Fruit fly (Drosophila melanogaster) whole organism, embryonic: ENCODE measurements around the gene salm.

Experiments used
- B-H1 ChIP-seq: fragments of 200-800 bp; sonication (Bioruptor generic); IDR thresholded peaks from 3 replicates; pipeline ENCODE4 v1.3.6; 2022; ENCODE audit warnings: missing biosample characterization, missing genetic modification characterization
- CG11398 ChIP-seq: fragments of 200-800 bp; sonication (Bioruptor generic); optimal IDR thresholded peaks from 2 replicates; lab custom pipeline; 2016; ENCODE audit warnings: missing biosample characterization, missing genetic modification characterization
- CG12071 ChIP-seq: fragments of 200-800 bp; sonication (Bioruptor generic); optimal IDR thresholded peaks from 3 replicates; lab custom pipeline; 2018; ENCODE audit warnings: missing biosample characterization, mild to moderate bottlenecking, missing genetic modification characterization
- CG12155 ChIP-seq: fragments of 200-800 bp; sonication (Bioruptor generic); optimal IDR thresholded peaks from 3 replicates; lab custom pipeline; 2016; ENCODE audit warnings: missing biosample characterization, missing genetic modification characterization
- CG12744 ChIP-seq: fragments of 200-800 bp; sonication (Bioruptor generic); optimal IDR thresholded peaks from 2 replicates; lab custom pipeline; 2016; ENCODE audit warnings: missing biosample characterization, missing genetic modification characterization
- CG12769 ChIP-seq: fragments of 200-800 bp; sonication (Bioruptor generic); optimal IDR thresholded peaks from 2 replicates; lab custom pipeline; 2019; ENCODE audit warnings: missing biosample characterization, mild to moderate bottlenecking, missing genetic modification characterization, moderate library complexity
- CG13123 ChIP-seq: fragments of 200-800 bp; sonication (Bioruptor generic); optimal IDR thresholded peaks from 2 replicates; lab custom pipeline; 2016; ENCODE audit warnings: missing biosample characterization, missing genetic modification characterization
- CG14965 ChIP-seq: fragments of 200-800 bp; sonication (Bioruptor generic); optimal IDR thresholded peaks from 2 replicates; lab custom pipeline; 2016; ENCODE audit warnings: missing biosample characterization, missing genetic modification characterization, borderline replicate concordance
- CG17829 ChIP-seq: fragments of 200-800 bp; optimal IDR thresholded peaks from 2 replicates; lab custom pipeline; 2019; ENCODE audit warnings: missing biosample characterization, mild to moderate bottlenecking, missing genetic modification characterization, moderate library complexity
- CG18011 ChIP-seq: fragments of 200-800 bp; sonication (Bioruptor generic); optimal IDR thresholded peaks from 2 replicates; lab custom pipeline; 2017; ENCODE audit warnings: missing biosample characterization, missing genetic modification characterization, mild to moderate bottlenecking, moderate library complexity, missing genotype
- CG18262 ChIP-seq: fragments of 200-800 bp; optimal IDR thresholded peaks from 3 replicates; lab custom pipeline; 2019; ENCODE audit warnings: missing biosample characterization, mild to moderate bottlenecking, missing genetic modification characterization, moderate library complexity
- CG32532 ChIP-seq: fragments of 200-800 bp; sonication (Bioruptor generic); IDR thresholded peaks from 2 replicates; pipeline ENCODE4 v1.3.6; 2022; ENCODE audit warnings: missing biosample characterization, missing genetic modification characterization
- CG33557 ChIP-seq: fragments of 200-800 bp; sonication (Bioruptor generic); optimal IDR thresholded peaks from 2 replicates; lab custom pipeline; 2019; ENCODE audit warnings: missing biosample characterization, mild to moderate bottlenecking, missing genetic modification characterization, moderate library complexity
- CG4360 ChIP-seq: fragments of 200-800 bp; sonication (Bioruptor generic); IDR thresholded peaks from 2 replicates; pipeline ENCODE4 v1.3.6; 2022; ENCODE audit warnings: missing biosample characterization, missing genetic modification characterization
- CG5180 ChIP-seq: fragments of 200-800 bp; sonication (Bioruptor generic); optimal IDR thresholded peaks from 3 replicates; lab custom pipeline; 2017; ENCODE audit warnings: missing biosample characterization, missing genetic modification characterization, mild to moderate bottlenecking, moderate library complexity, missing genetic modification reagents
- CG7556 ChIP-seq: fragments of 200-800 bp; sonication (Bioruptor generic); optimal IDR thresholded peaks from 2 replicates; lab custom pipeline; 2017; ENCODE audit warnings: missing biosample characterization, mild to moderate bottlenecking, missing genetic modification characterization
- CG9727 ChIP-seq: fragments of 200-800 bp; sonication (Bioruptor generic); optimal IDR thresholded peaks from 3 replicates; lab custom pipeline; 2017; ENCODE audit warnings: missing biosample characterization, mild to moderate bottlenecking, missing genetic modification characterization
- D19A ChIP-seq: fragments of 200-800 bp; optimal IDR thresholded peaks from 3 replicates; lab custom pipeline; 2019; ENCODE audit warnings: missing biosample characterization, mild to moderate bottlenecking, missing genetic modification characterization, moderate library complexity
- D19B ChIP-seq: fragments of 200-800 bp; sonication (Bioruptor generic); optimal IDR thresholded peaks from 2 replicates; lab custom pipeline; 2017; ENCODE audit warnings: missing biosample characterization, mild to moderate bottlenecking, missing genetic modification characterization
- HLH3B ChIP-seq: fragments of 200-800 bp; sonication (Bioruptor generic); IDR thresholded peaks from 2 replicates; pipeline ENCODE4 v1.3.6; 2022; ENCODE audit warnings: missing biosample characterization, missing genetic modification characterization
- HLHmδ ChIP-seq: fragments of 200-800 bp; sonication (Bioruptor generic); optimal IDR thresholded peaks from 2 replicates; lab custom pipeline; 2018; ENCODE audit warnings: missing biosample characterization, mild to moderate bottlenecking, missing genetic modification characterization, moderate library complexity
- Hey ChIP-seq: fragments of 200-800 bp; sonication (Bioruptor generic); optimal IDR thresholded peaks from 3 replicates; lab custom pipeline; 2018; ENCODE audit warnings: missing biosample characterization, mild to moderate bottlenecking, missing genetic modification characterization
- Hsf ChIP-seq: fragments of 200-800 bp; sonication (Bioruptor generic); optimal IDR thresholded peaks from 3 replicates; lab custom pipeline; 2016; ENCODE audit warnings: missing biosample characterization, missing genetic modification characterization
- Mes4 ChIP-seq: fragments of 200-800 bp; sonication (Bioruptor generic); optimal IDR thresholded peaks from 2 replicates; lab custom pipeline; 2016; ENCODE audit warnings: missing biosample characterization, missing genetic modification characterization
- Pdp1 ChIP-seq, 2 experiments: fragments of 200-800 bp; sonication (Bioruptor generic); optimal IDR thresholded peaks; 3 replicates each; lab custom pipeline; 2016; ENCODE audit warnings: missing biosample characterization in 2 of 2, missing genetic modification characterization in 2 of 2, mild to moderate bottlenecking in 1 of 2, moderate library complexity in 1 of 2
- Six4 ChIP-seq: fragments of 200-800 bp; sonication (Bioruptor generic); optimal IDR thresholded peaks from 2 replicates; lab custom pipeline; 2016; ENCODE audit warnings: missing biosample characterization, missing genetic modification characterization
- Sry-δ ChIP-seq: fragments of 200-800 bp; sonication (Bioruptor generic); optimal IDR thresholded peaks from 2 replicates; lab custom pipeline; 2016; ENCODE audit warnings: missing biosample characterization, missing genetic modification characterization
- Xrp1 ChIP-seq: fragments of 200-800 bp; sonication (Bioruptor generic); IDR thresholded peaks from 2 replicates; pipeline ENCODE4 v1.3.6; 2022; ENCODE audit warnings: missing biosample characterization, missing genetic modification characterization
- al ChIP-seq: fragments of 200-800 bp; sonication (Bioruptor generic); IDR thresholded peaks from 2 replicates; pipeline ENCODE4 v1.3.6; 2022; ENCODE audit warnings: missing biosample characterization, missing genetic modification characterization
- bcd ChIP-seq: fragments of 200-800 bp; sonication (Bioruptor generic); optimal IDR thresholded peaks from 2 replicates; lab custom pipeline; 2017; ENCODE audit warnings: missing biosample characterization, mild to moderate bottlenecking, missing genetic modification characterization
- cato ChIP-seq: fragments of 200-800 bp; sonication (Bioruptor generic); optimal IDR thresholded peaks from 2 replicates; lab custom pipeline; 2016; ENCODE audit warnings: missing biosample characterization, missing genetic modification characterization, borderline replicate concordance
- cg ChIP-seq: fragments of 200-800 bp; sonication (Bioruptor generic); optimal IDR thresholded peaks from 3 replicates; lab custom pipeline; 2019; ENCODE audit warnings: missing biosample characterization, mild to moderate bottlenecking, missing genetic modification characterization, moderate library complexity
- chinmo ChIP-seq: fragments of 200-800 bp; sonication (Bioruptor generic); IDR thresholded peaks from 4 replicates; pipeline ENCODE4 v1.3.6; 2022; ENCODE audit warnings: missing biosample characterization, missing genetic modification characterization; ENCODE audit not compliant: partially characterized antibody
- crc ChIP-seq: fragments of 200-800 bp; sonication (Bioruptor generic); optimal IDR thresholded peaks from 2 replicates; lab custom pipeline; 2016; ENCODE audit warnings: missing biosample characterization, missing genetic modification characterization
- emc ChIP-seq: fragments of 200-800 bp; sonication (Bioruptor generic); optimal IDR thresholded peaks from 2 replicates; lab custom pipeline; 2016; ENCODE audit warnings: missing biosample characterization, missing genetic modification characterization
- en ChIP-seq: fragments of 200-800 bp; sonication (Bioruptor generic); optimal IDR thresholded peaks from 2 replicates; lab custom pipeline; 2016; ENCODE audit warnings: missing biosample characterization, missing genetic modification characterization
- fd102C ChIP-seq: fragments of 200-800 bp; sonication (Bioruptor generic); optimal IDR thresholded peaks from 2 replicates; lab custom pipeline; 2018; ENCODE audit warnings: missing biosample characterization, mild to moderate bottlenecking, missing genetic modification characterization, moderate library complexity
- fru ChIP-seq: fragments of >200 bp; optimal IDR thresholded peaks from 2 replicates; lab custom pipeline; 2017
- gem ChIP-seq: fragments of 200-800 bp; sonication (Bioruptor generic); optimal IDR thresholded peaks from 2 replicates; lab custom pipeline; 2019; ENCODE audit warnings: missing biosample characterization, mild to moderate bottlenecking, missing genetic modification characterization, moderate library complexity
- lilli ChIP-seq: fragments of 200-800 bp; sonication (Bioruptor generic); optimal IDR thresholded peaks from 3 replicates; lab custom pipeline; 2016; ENCODE audit warnings: missing biosample characterization, missing genetic modification characterization
- odd ChIP-seq: fragments of 200-800 bp; sonication (Bioruptor generic); optimal IDR thresholded peaks from 2 replicates; lab custom pipeline; 2017; ENCODE audit warnings: missing biosample characterization, mild to moderate bottlenecking, missing genetic modification characterization
- peb ChIP-seq: fragments of 200-800 bp; sonication (Bioruptor generic); IDR thresholded peaks from 2 replicates; pipeline ENCODE4 v1.3.6; 2022; ENCODE audit warnings: missing biosample characterization, missing genetic modification characterization
- phol ChIP-seq: fragments of 200-800 bp; sonication (Bioruptor generic); optimal IDR thresholded peaks from 3 replicates; lab custom pipeline; 2018; ENCODE audit warnings: missing biosample characterization, mild to moderate bottlenecking, missing genetic modification characterization, moderate library complexity
- pros ChIP-seq: fragments of 200-800 bp; sonication (Bioruptor generic); optimal IDR thresholded peaks from 3 replicates; lab custom pipeline; 2019; ENCODE audit warnings: missing biosample characterization, mild to moderate bottlenecking, missing genetic modification characterization, moderate library complexity
- row ChIP-seq: fragments of 200-800 bp; sonication (Bioruptor generic); IDR thresholded peaks from 3 replicates; pipeline ENCODE4 v1.3.6; 2022; ENCODE audit warnings: missing biosample characterization, missing genetic modification characterization
- sc ChIP-seq, 3 experiments: fragments of >200 bp in 2 of 3; fragments of 200-800 bp in 1 of 3; sonication (Bioruptor generic) in 1 of 3; optimal IDR thresholded peaks; 2 replicates in 2 of 3; 3 replicates in 1 of 3; lab custom pipeline; 2017; ENCODE audit warnings: mild to moderate bottlenecking in 1 of 3, missing biosample characterization in 1 of 3, missing genetic modification characterization in 1 of 3, missing genetic modification reagents in 1 of 3
- scrt ChIP-seq: fragments of 200-800 bp; sonication (Bioruptor generic); optimal IDR thresholded peaks from 2 replicates; lab custom pipeline; 2018; ENCODE audit warnings: missing biosample characterization, mild to moderate bottlenecking, missing genetic modification characterization, moderate library complexity
- sens ChIP-seq: fragments of 200-800 bp; sonication (Bioruptor generic); peaks from one replicate; lab custom pipeline; 2016; ENCODE audit warnings: missing biosample characterization, missing genetic modification characterization
- sens-2 ChIP-seq: fragments of 200-800 bp; sonication (Bioruptor generic); IDR thresholded peaks from 2 replicates; pipeline ENCODE4 v1.3.6; 2022; ENCODE audit warnings: missing biosample characterization, missing genetic modification characterization
- zen ChIP-seq: fragments of 200-800 bp; sonication (Bioruptor generic); optimal IDR thresholded peaks from 3 replicates; lab custom pipeline; 2018; ENCODE audit warnings: missing biosample characterization, mild to moderate bottlenecking, missing genetic modification characterization, moderate library complexity
- zen2 ChIP-seq: fragments of 200-800 bp; sonication (Bioruptor generic); IDR thresholded peaks from 3 replicates; pipeline ENCODE4 v1.3.6; 2022; ENCODE audit warnings: missing biosample characterization, missing genetic modification characterization; ENCODE audit not compliant: partially characterized antibody

salm gene

dm6 chr2L:11469973-11470372 is 24.6 kb upstream of the salm start:
- TF ChIP-seq Six4 (GFP tag; lab: Kevin White, UChicago) (no peak), CG33557 (GFP tag; lab: Kevin White, UChicago) (no peak), HLH3B (no peak), zen2 (GFP tag; lab: Robert Waterston, UW) (no peak), CG12744 (GFP tag; lab: Kevin White, UChicago) (no peak), bcd (GFP tag; lab: Kevin White, UChicago) (no peak), chinmo (no peak), zen (tag; lab: Kevin White, UChicago) (peak; percentile 62), HLHmδ (GFP tag; lab: Kevin White, UChicago) (no peak), fd102C (GFP tag; lab: Kevin White, UChicago) (no peak), lilli (no peak), gem (peak; percentile 49), emc (GFP tag; lab: Kevin White, UChicago) (no peak), CG18011 (GFP tag; lab: Kevin White, UChicago) (no peak), CG13123 (GFP tag; lab: Kevin White, UChicago) (no peak), CG12155 (GFP tag; lab: Kevin White, UChicago) (no peak), cato (GFP tag; lab: Kevin White, UChicago) (no peak), al (GFP tag; lab: Robert Waterston, UW) (no peak), odd (no peak), CG4360 (GFP tag; lab: Robert Waterston, UW) (0 out of 2 replicates have a peak, but pooled peaks have one; percentile 31), CG32532 (GFP tag; lab: Robert Waterston, UW) (no peak), crc (GFP tag; lab: Kevin White, UChicago) (no peak), peb (no peak), pros (GFP tag; lab: Kevin White, UChicago) (no peak), CG11398 (no peak), CG7556 (no peak), CG12769 (tag; lab: Kevin White, UChicago) (no peak), scrt (GFP tag; lab: Kevin White, UChicago) (no peak), cg (GFP tag; lab: Kevin White, UChicago) (no peak), CG17829 (tag; lab: Kevin White, UChicago) (peak; percentile 31), B-H1 (GFP tag; lab: Robert Waterston, UW) (no peak), fru (lab: Kevin White, UChicago) (no peak), sens-2 (GFP tag; lab: Robert Waterston, UW) (no peak), CG14965 (GFP tag; lab: Kevin White, UChicago) (no peak), Sry-δ (GFP tag; lab: Kevin White, UChicago) (no peak), row (GFP tag; lab: Robert Waterston, UW) (no peak), Pdp1 (GFP tag; optimal IDR thresholded peaks at IDR 0.05; lab: Kevin White, UChicago) (no peak), en (GFP tag; lab: Kevin White, UChicago) (no peak), CG9727 (peak; percentile 35), CG18262 (tag; lab: Kevin White, UChicago) (peak; percentile 56), D19A (tag; lab: Kevin White, UChicago) (peak; percentile 18), sc (optimal IDR thresholded peaks at IDR 0.05; lab: Kevin White, UChicago) (no peak), sc (GFP tag; optimal IDR thresholded peaks at IDR 0.05; lab: Kevin White, UChicago) (peak; percentile 15), Xrp1 (GFP tag; lab: Robert Waterston, UW) (peak; percentile 46; the same call in 1 of the 2 replicates), D19B (no peak), Hey (no peak), phol (tag; lab: Kevin White, UChicago) (peak; percentile 35), Hsf (no peak), CG12071 (GFP tag; lab: Kevin White, UChicago) (no peak), sens (GFP tag; lab: Kevin White, UChicago) (no peak), CG5180 (GFP tag; lab: Kevin White, UChicago) (no peak), Mes4 (no peak)
